Worm (Caenorhabditis elegans) whole organism, L2 larva: ENCODE results near the gene xpb-1.

Experiments used
- R02D3.7 ChIP-seq: fragments of 150-350 bp; optimal IDR thresholded peaks from 2 replicates; lab custom pipeline; 2014; ENCODE audit warnings: missing biosample characterization, missing genetic modification characterization
- ama-1 ChIP-seq: fragments of 150-350 bp; optimal IDR thresholded peaks from 2 replicates; lab custom pipeline; 2018; ENCODE audit warnings: inconsistent platforms
- lin-13 ChIP-seq: fragments of 150-350 bp; optimal IDR thresholded peaks from 2 replicates; lab custom pipeline; 2014; ENCODE audit warnings: missing biosample characterization, missing genetic modification reagents, missing genetic modification characterization
- lin-39 ChIP-seq: fragments of 150-350 bp; optimal IDR thresholded peaks from 2 replicates; lab custom pipeline; 2014; ENCODE audit warnings: missing biosample characterization, missing genetic modification reagents, missing genetic modification characterization
- sma-3 ChIP-seq: sonication (generic microtip); optimal IDR thresholded peaks from 2 replicates; lab custom pipeline; 2016; ENCODE audit warnings: missing genetic modification reagents, missing genetic modification characterization, missing compliant biosample characterization
- snpc-4 ChIP-seq: fragments of 150-350 bp; optimal IDR thresholded peaks from 2 replicates; lab custom pipeline; 2014; ENCODE audit warnings: missing biosample characterization, missing genetic modification characterization

DNA sequence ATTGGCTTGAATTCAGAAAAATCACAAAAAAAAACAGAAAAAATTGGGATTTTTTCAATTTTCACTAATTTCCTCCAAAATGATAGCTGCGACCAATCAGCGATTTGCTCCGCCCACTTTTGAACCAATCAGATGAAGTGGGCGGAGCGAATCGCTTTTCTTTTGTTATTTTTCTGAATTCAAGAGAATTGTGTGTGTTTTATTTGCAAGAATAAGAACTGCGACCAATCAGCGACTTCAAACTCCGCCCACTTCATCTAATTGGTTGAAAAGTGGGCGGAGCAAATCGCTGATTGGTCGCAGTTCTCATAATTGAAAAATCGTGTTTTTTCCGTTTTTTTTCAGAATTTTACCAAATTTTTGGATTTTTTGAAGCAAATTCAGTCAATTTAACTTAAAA lies 56.1 kb downstream of the xpb-1 start:
- TF ChIP-seq lin-13 (GFP tag; lab: Kevin White, UChicago) = no peak
- TF ChIP-seq ama-1 (lab: Kevin White, UChicago) = no peak
- TF ChIP-seq sma-3 (GFP tag; lab: Kevin White, UChicago) = no peak
- TF ChIP-seq R02D3.7 = no peak
- no peak for TF ChIP-seq lin-39
- no peak for TF ChIP-seq snpc-4 (tag; lab: Kevin White, UChicago)
